Fruit fly (Drosophila melanogaster) S2 (cell line): ENCODE results near the gene Tsp97E.

ENCODE experiments used
- CG8478 ChIP-seq: fragments of >200 bp; optimal IDR thresholded peaks from 2 replicates; lab custom pipeline; 2018
- CTCF ChIP-seq, 2 experiments: fragments of >200 bp; optimal IDR thresholded peaks; 2 replicates each; lab custom pipeline; 2018

DNA sequence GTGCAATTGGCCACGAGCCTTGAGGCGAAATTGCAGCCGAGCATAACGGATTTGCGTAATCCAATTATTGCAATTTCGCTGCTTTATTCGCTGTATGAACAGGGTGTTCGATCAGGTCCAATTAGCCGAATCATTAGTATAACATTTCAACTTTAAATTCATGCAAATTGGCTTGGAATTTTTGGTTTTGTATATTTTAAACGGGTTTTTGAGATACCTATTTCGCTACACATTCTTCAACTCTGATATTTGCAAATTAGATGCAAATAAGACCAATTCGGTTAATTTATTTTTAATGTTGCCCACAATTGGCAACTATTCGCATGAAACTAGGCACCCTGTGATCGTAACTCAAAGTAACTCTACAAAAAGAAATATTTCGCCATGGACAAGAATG lies 11.1 kb downstream of the Tsp97E start:
- TF ChIP-seq CTCF (optimal IDR thresholded peaks at IDR 0.05; lab: Kevin White, UChicago) (no peak), CG8478 (lab: Kevin White, UChicago) (no peak)
